Fruit fly (Drosophila melanogaster): ENCODE results near the gene Sf3b1.
A peak's percentile ranks its signal among the peaks of the same experiment; 100 is the strongest.

The Sf3b1 gene

DNA sequence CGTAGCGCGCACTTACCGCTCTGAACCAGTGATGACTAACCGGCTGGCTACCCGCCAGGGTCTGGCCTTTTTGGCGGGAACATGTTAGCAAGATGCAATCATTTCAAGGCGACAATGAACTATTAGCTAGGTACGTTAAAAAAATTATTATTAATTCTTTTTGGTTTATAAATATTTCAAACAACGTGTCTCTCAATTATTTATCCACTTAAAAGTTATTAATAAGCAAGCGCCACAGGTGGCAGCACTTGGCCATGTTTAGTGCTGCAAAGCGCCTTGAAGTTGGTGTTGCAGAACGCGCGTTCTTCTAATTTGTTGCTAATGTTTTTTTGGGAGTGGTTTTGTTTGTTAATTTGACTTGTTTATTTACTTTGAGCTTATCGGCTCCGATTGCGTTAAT lies 6.1 kb downstream of the Sf3b1 start, which contains the start of the genes Ipk2 and cold:
TSS of gene Ipk2 (minus strand) at position 39 of the 400 bp plus-strand sequence.
TSS of gene cold (plus strand) at position 66 of the 400 bp plus-strand sequence.
- TF ChIP-seq Hr96 (GFP tag; optimal IDR thresholded peaks at IDR 0.05) (peak; percentile 81), pad (GFP tag; optimal IDR thresholded peaks at IDR 0.05) (peak; percentile 83), Clk (GFP tag; optimal IDR thresholded peaks at IDR 0.05) (peak; percentile 83), bab1 (GFP tag; optimal IDR thresholded peaks at IDR 0.05) (peak; percentile 86), Mnt (GFP tag; optimal IDR thresholded peaks at IDR 0.05) (peak; percentile 83), Crg-1 (GFP tag; optimal IDR thresholded peaks at IDR 0.05) (peak; percentile 90), ovo (GFP tag; optimal IDR thresholded peaks at IDR 0.05) (peak; percentile 31), CG7101 (tag; optimal IDR thresholded peaks at IDR 0.05) (peak; percentile 86), CG14711 (tag; optimal IDR thresholded peaks at IDR 0.05) (peak; percentile 70), CG12768 (GFP tag; optimal IDR thresholded peaks at IDR 0.05) (peak; percentile 88), kay (GFP tag; ENCODE audit: borderline replicate concordance) (no peak), CG11617 (GFP tag; optimal IDR thresholded peaks at IDR 0.05) (peak; percentile 83), CG1620 (GFP tag; optimal IDR thresholded peaks at IDR 0.05) (peak; percentile 93), tj (GFP tag; optimal IDR thresholded peaks at IDR 0.05) (peak; percentile 54), cnc (optimal IDR thresholded peaks at IDR 0.05) (no peak), toe (GFP tag; optimal IDR thresholded peaks at IDR 0.05) (peak; percentile 89), CG7045 (GFP tag; optimal IDR thresholded peaks at IDR 0.05) (peak; percentile 82), CG5204 (GFP tag; optimal IDR thresholded peaks at IDR 0.05) (peak; percentile 84), CG33017 (tag; optimal IDR thresholded peaks at IDR 0.05) (peak; percentile 64), cic (GFP tag; optimal IDR thresholded peaks at IDR 0.05) (peak; percentile 53)

DNA sequence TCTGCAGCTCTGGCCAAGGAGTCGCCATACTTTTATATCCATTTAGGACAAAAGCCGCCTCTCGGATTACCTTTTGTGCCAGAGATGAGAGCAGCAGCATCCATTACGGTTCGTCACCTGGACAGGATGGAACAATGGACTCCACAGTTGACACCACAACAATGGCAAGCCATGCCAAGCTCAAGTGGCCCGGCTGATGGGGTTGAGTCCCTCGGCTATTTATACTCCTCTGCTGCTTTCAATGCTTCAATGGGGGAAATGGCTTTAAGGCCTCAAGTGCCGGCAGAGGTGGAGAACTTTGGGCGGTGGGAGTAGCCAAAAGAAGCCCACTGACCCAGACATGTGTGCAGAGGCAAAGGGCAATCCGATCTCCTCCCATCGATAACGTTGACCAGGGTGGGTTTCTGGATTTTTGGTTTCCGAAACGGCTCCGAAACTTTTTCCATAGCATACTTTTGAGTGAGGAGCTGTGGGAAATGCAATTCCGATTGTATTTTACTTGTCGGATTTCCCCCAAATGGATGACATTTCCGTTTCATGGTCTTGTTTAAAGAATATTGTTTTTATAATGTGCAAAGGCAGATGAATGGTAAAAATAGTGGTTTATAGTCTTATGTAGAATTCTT lies 8.5 kb downstream of the Sf3b1 start, which contains the start of gene Ptth:
TSS of gene Ptth (minus strand) at position 338 of the 626 bp plus-strand sequence.
- TF ChIP-seq CG33017 (tag; optimal IDR thresholded peaks at IDR 0.05) (no peak), bab1 (GFP tag; optimal IDR thresholded peaks at IDR 0.05) (peak; percentile 10), CG1620 (GFP tag; optimal IDR thresholded peaks at IDR 0.05) (no peak), CG12768 (GFP tag; optimal IDR thresholded peaks at IDR 0.05) (no peak), ovo (GFP tag; optimal IDR thresholded peaks at IDR 0.05) (no peak), tj (GFP tag; optimal IDR thresholded peaks at IDR 0.05) (no peak), CG14711 (tag; optimal IDR thresholded peaks at IDR 0.05) (no peak), CG7101 (tag; optimal IDR thresholded peaks at IDR 0.05) (no peak)

DNA sequence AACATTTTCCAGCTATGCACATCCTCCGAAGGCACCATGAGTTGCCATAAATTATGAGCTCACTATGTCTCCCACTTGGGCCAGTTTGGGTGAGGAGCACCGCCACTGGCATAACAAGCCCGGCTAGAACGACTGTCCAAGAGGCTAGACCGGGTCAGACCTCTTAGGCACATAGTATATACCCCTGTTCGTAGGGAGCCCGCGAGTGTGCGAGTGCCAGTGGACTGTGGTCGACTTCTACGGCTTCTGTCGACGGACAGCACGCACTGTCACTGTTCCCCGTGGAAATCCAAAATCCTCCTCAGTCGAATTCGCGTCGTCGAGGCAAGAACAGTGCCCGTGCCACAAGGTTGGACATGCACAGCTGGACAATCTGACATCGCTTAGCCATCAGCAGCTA lies 9.0 kb downstream of the Sf3b1 start, which contains the start of gene Pph13:
TSS of gene Pph13 (plus strand) at position 301 of the 400 bp plus-strand sequence.
- TF ChIP-seq CG14711 (tag; optimal IDR thresholded peaks at IDR 0.05) (no peak), CG7045 (GFP tag; optimal IDR thresholded peaks at IDR 0.05) (no peak), ovo (GFP tag; optimal IDR thresholded peaks at IDR 0.05) (no peak), CG5204 (GFP tag; optimal IDR thresholded peaks at IDR 0.05) (no peak), toe (GFP tag; optimal IDR thresholded peaks at IDR 0.05) (no peak), CG7101 (tag; optimal IDR thresholded peaks at IDR 0.05) (no peak), CG33017 (tag; optimal IDR thresholded peaks at IDR 0.05) (no peak), kay (GFP tag; ENCODE audit: borderline replicate concordance) (no peak), bab1 (GFP tag; optimal IDR thresholded peaks at IDR 0.05) (no peak), Hr96 (GFP tag; optimal IDR thresholded peaks at IDR 0.05) (no peak), CG12768 (GFP tag; optimal IDR thresholded peaks at IDR 0.05) (no peak)

DNA sequence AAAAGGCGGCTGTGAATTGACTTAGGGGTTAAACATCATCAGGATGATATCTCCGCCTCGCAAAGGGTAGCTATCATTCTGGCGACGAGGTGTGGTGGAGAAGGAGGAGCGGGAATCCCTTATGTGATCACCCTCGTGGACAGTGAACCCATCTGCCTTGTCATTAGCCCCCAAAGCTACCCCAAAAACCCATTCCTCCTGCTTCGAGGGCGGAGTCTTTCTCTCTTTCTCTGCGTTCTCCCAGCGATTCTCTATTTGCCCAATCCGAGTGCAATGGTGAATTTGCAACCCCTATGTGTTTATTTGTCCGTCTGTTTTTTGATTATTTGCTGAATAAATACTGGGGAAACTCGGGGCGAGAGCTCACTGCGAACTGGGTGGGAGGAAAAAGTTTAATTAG lies 17.1 kb downstream of the Sf3b1 start:
- no peak for TF ChIP-seq Mnt (GFP tag; optimal IDR thresholded peaks at IDR 0.05)
- TF ChIP-seq CG7045 (GFP tag; optimal IDR thresholded peaks at IDR 0.05), result no peak
- TF ChIP-seq bab1 (GFP tag; optimal IDR thresholded peaks at IDR 0.05), result no peak
- no peak for TF ChIP-seq CG5204 (GFP tag; optimal IDR thresholded peaks at IDR 0.05)

DNA sequence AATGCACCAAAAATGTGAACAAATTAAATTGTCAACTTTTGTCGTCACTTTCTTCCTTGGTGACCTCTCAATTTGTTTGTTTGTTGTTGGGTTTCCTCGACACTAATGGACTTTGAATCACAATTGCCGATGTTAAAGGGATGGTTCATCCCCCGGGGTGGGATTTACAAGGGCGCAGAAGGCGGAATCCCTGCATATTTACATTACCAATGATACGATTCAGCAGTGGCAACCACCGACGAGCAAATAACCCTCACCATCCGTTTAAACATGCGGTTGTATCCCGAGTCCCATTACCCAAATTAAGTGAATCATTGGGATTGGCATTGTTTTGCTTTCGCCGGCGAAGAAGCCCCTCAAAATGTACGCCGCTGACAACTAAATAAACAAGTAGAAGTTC lies 23.4 kb downstream of the Sf3b1 start:
- no peak for TF ChIP-seq CG7045 (GFP tag; optimal IDR thresholded peaks at IDR 0.05)
- no peak for TF ChIP-seq bab1 (GFP tag; optimal IDR thresholded peaks at IDR 0.05)
- no peak for TF ChIP-seq Crg-1 (GFP tag; optimal IDR thresholded peaks at IDR 0.05)
- no peak for TF ChIP-seq Clk (GFP tag; optimal IDR thresholded peaks at IDR 0.05)
- no peak for TF ChIP-seq CG14711 (tag; optimal IDR thresholded peaks at IDR 0.05)

DNA sequence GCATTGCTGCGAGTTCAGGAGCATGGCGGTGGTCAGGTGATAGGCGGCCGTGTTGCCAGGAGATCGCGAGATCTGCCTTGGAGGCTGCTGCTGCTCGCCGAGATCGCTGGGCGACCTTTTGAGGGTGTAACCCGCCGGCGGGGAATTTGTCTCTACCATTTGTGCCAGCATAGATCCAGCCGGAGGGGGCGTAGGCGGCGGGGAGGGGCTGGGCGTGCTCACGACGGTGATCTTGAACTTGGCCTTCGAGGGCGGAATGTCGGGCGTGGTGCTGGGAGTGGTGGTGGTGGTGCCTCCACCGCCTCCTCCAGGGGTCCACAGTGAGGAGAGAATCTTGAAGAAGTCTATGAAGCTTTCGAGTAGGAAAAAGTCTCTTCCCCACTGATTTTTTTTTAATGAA lies 25.9 kb downstream of the Sf3b1 start:
- TF ChIP-seq CG11617 (GFP tag; optimal IDR thresholded peaks at IDR 0.05), result no peak
- no peak for TF ChIP-seq toe (GFP tag; optimal IDR thresholded peaks at IDR 0.05)
- no peak for TF ChIP-seq Hr96 (GFP tag; optimal IDR thresholded peaks at IDR 0.05)
- TF ChIP-seq tj (GFP tag; optimal IDR thresholded peaks at IDR 0.05), result no peak
- TF ChIP-seq ovo (GFP tag; optimal IDR thresholded peaks at IDR 0.05), result no peak
- TF ChIP-seq CG33017 (tag; optimal IDR thresholded peaks at IDR 0.05), result no peak
- TF ChIP-seq CG12768 (GFP tag; optimal IDR thresholded peaks at IDR 0.05), result no peak
- TF ChIP-seq CG14711 (tag; optimal IDR thresholded peaks at IDR 0.05), result no peak
- no peak for TF ChIP-seq pad (GFP tag; optimal IDR thresholded peaks at IDR 0.05)
- TF ChIP-seq CG7045 (GFP tag; optimal IDR thresholded peaks at IDR 0.05), result no peak
- no peak for TF ChIP-seq Crg-1 (GFP tag; optimal IDR thresholded peaks at IDR 0.05)
- TF ChIP-seq CG5204 (GFP tag; optimal IDR thresholded peaks at IDR 0.05), result no peak
- TF ChIP-seq CG7101 (tag; optimal IDR thresholded peaks at IDR 0.05), result no peak
- no peak for TF ChIP-seq cic (GFP tag; optimal IDR thresholded peaks at IDR 0.05)
- TF ChIP-seq cnc (optimal IDR thresholded peaks at IDR 0.05), result no peak
- no peak for TF ChIP-seq bab1 (GFP tag; optimal IDR thresholded peaks at IDR 0.05)
- no peak for TF ChIP-seq CG1620 (GFP tag; optimal IDR thresholded peaks at IDR 0.05)

Data from whole organism, adult.